Worm (Caenorhabditis elegans): ENCODE data around the gene lpin-1.

Gene lpin-1

ce11 chrV:13655202-13655764, 1.4 kb upstream of the lpin-1 start:
- TF ChIP-seq zag-1 (tag; optimal IDR thresholded peaks at IDR 0.05): no peak
- TF ChIP-seq egl-5 (tag; optimal IDR thresholded peaks at IDR 0.05): peak; percentile 70
- no peak for TF ChIP-seq elt-3 (tag; optimal IDR thresholded peaks at IDR 0.05)
- TF ChIP-seq nhr-25 (tag; optimal IDR thresholded peaks at IDR 0.05): peak; percentile 81
- TF ChIP-seq elt-1 (tag; optimal IDR thresholded peaks at IDR 0.05): peak; percentile 61
- peak; percentile 51 for TF ChIP-seq fkh-10 (GFP tag; optimal IDR thresholded peaks at IDR 0.05)
- peak; percentile 63 for TF ChIP-seq ama-1 (optimal IDR thresholded peaks at IDR 0.05)
- TF ChIP-seq snpc-4 (tag; optimal IDR thresholded peaks at IDR 0.05): peak; percentile 37
- peak; percentile 1 for TF ChIP-seq pqm-1 (tag; optimal IDR thresholded peaks at IDR 0.05)
- peak; percentile 84 for TF ChIP-seq nhr-23 (tag; optimal IDR thresholded peaks at IDR 0.05)
- no peak for TF ChIP-seq daf-12 (tag; optimal IDR thresholded peaks at IDR 0.05)
- TF ChIP-seq nhr-67 (tag; optimal IDR thresholded peaks at IDR 0.05): no peak
- peak; percentile 70 for TF ChIP-seq lin-39 (tag; optimal IDR thresholded peaks at IDR 0.05)
- no peak for TF ChIP-seq nhr-76 (tag; optimal IDR thresholded peaks at IDR 0.05)
- TF ChIP-seq ceh-16 (tag; optimal IDR thresholded peaks at IDR 0.05): no peak
- TF ChIP-seq ceh-82 (tag; optimal IDR thresholded peaks at IDR 0.05): no peak
- no peak for TF ChIP-seq mml-1 (tag; optimal IDR thresholded peaks at IDR 0.05)
- no peak for TF ChIP-seq nhr-237 (tag; optimal IDR thresholded peaks at IDR 0.05)
- no peak for TF ChIP-seq unc-39 (tag; optimal IDR thresholded peaks at IDR 0.05)
- no peak for TF ChIP-seq nhr-77 (tag; optimal IDR thresholded peaks at IDR 0.05)
- peak; percentile 51 for TF ChIP-seq ceh-28 (tag; optimal IDR thresholded peaks at IDR 0.05)
- no peak for TF ChIP-seq ztf-11 (tag; optimal IDR thresholded peaks at IDR 0.05)
- TF ChIP-seq skn-1 (tag; optimal IDR thresholded peaks at IDR 0.05): no peak
- TF ChIP-seq fkh-2 (tag; optimal IDR thresholded peaks at IDR 0.05): no peak
- no peak for TF ChIP-seq aly-2 (tag; optimal IDR thresholded peaks at IDR 0.05)
- TF ChIP-seq mdl-1 (tag; optimal IDR thresholded peaks at IDR 0.05): peak; percentile 11
- no peak for TF ChIP-seq ZK546.5 (tag; optimal IDR thresholded peaks at IDR 0.05)
- no peak for TF ChIP-seq ceh-9 (tag; optimal IDR thresholded peaks at IDR 0.05)
- peak; percentile 80 for TF ChIP-seq nfya-1 (tag; optimal IDR thresholded peaks at IDR 0.05; ENCODE audit: insufficient read depth)
- TF ChIP-seq egl-27 (tag; optimal IDR thresholded peaks at IDR 0.05): no peak
- peak; percentile 21 for TF ChIP-seq nhr-28 (tag; optimal IDR thresholded peaks at IDR 0.05)
- TF ChIP-seq jun-1 (tag; optimal IDR thresholded peaks at IDR 0.05): peak; percentile 7
- TF ChIP-seq R02D3.7 (tag; optimal IDR thresholded peaks at IDR 0.05): peak; percentile 14
- peak; percentile 28 for TF ChIP-seq elt-2 (tag; optimal IDR thresholded peaks at IDR 0.05)
- TF ChIP-seq tbx-2 (tag; optimal IDR thresholded peaks at IDR 0.05): peak; percentile 9
- peak; percentile 75 for TF ChIP-seq nhr-43 (tag; optimal IDR thresholded peaks at IDR 0.05; ENCODE audit: poor library complexity, severe bottlenecking)
- TF ChIP-seq unc-62 (GFP tag; optimal IDR thresholded peaks at IDR 0.05): peak; percentile 24
- peak; percentile 61 for TF ChIP-seq lin-15B (tag; optimal IDR thresholded peaks at IDR 0.05)
- TF ChIP-seq fos-1 (tag; optimal IDR thresholded peaks at IDR 0.05): no peak
- no peak for TF ChIP-seq sea-2 (GFP tag; optimal IDR thresholded peaks at IDR 0.05)
- TF ChIP-seq nhr-11 (tag; optimal IDR thresholded peaks at IDR 0.05): peak; percentile 22
- TF ChIP-seq hmg-11 (tag; optimal IDR thresholded peaks at IDR 0.05): peak; percentile 47
- no peak for TF ChIP-seq nhr-12 (tag; optimal IDR thresholded peaks at IDR 0.05)
- no peak for TF ChIP-seq eor-1 (tag; optimal IDR thresholded peaks at IDR 0.05)
- TF ChIP-seq pha-4 (tag; optimal IDR thresholded peaks at IDR 0.05): peak; percentile 83
- no peak for TF ChIP-seq ztf-4 (tag; optimal IDR thresholded peaks at IDR 0.05)
- TF ChIP-seq lsy-12 (tag; optimal IDR thresholded peaks at IDR 0.05): peak; percentile 52

All from whole organism, L3 larva.